Worm (Caenorhabditis elegans) whole organism, L3 larva: ENCODE measurements around the gene F44G4.6.

ENCODE experiments used
- ceh-28 ChIP-seq: fragments of 150-350 bp; optimal IDR thresholded peaks from 2 replicates; lab custom pipeline; 2014; ENCODE audit warnings: missing biosample characterization, missing genetic modification reagents, missing genetic modification characterization
- daf-12 ChIP-seq: fragments of 150-350 bp; optimal IDR thresholded peaks from 2 replicates; lab custom pipeline; 2014; ENCODE audit warnings: missing biosample characterization, missing genetic modification reagents, missing genetic modification characterization
- fos-1 ChIP-seq: fragments of 150-350 bp; optimal IDR thresholded peaks from 2 replicates; lab custom pipeline; 2014; ENCODE audit warnings: missing biosample characterization, missing genetic modification characterization
- jun-1 ChIP-seq: fragments of 150-350 bp; optimal IDR thresholded peaks from 2 replicates; lab custom pipeline; 2014; ENCODE audit warnings: missing biosample characterization, missing genetic modification reagents, missing genetic modification characterization
- lsy-12 ChIP-seq: sonication (generic microtip); optimal IDR thresholded peaks from 2 replicates; lab custom pipeline; 2016; ENCODE audit warnings: mild to moderate bottlenecking, missing genetic modification characterization, missing compliant biosample characterization
- nhr-237 ChIP-seq: fragments of 150-350 bp; optimal IDR thresholded peaks from 2 replicates; lab custom pipeline; 2014; ENCODE audit warnings: missing biosample characterization, missing genetic modification characterization
- nhr-77 ChIP-seq: fragments of 150-350 bp; optimal IDR thresholded peaks from 2 replicates; lab custom pipeline; 2014; ENCODE audit warnings: missing biosample characterization, missing genetic modification characterization
- snpc-4 ChIP-seq: fragments of 150-350 bp; optimal IDR thresholded peaks from 2 replicates; lab custom pipeline; 2014; ENCODE audit warnings: missing biosample characterization, missing genetic modification characterization
- tbx-2 ChIP-seq: sonication (generic microtip); optimal IDR thresholded peaks from 2 replicates; lab custom pipeline; 2016; ENCODE audit warnings: mild to moderate bottlenecking, missing genetic modification characterization, missing compliant biosample characterization

DNA sequence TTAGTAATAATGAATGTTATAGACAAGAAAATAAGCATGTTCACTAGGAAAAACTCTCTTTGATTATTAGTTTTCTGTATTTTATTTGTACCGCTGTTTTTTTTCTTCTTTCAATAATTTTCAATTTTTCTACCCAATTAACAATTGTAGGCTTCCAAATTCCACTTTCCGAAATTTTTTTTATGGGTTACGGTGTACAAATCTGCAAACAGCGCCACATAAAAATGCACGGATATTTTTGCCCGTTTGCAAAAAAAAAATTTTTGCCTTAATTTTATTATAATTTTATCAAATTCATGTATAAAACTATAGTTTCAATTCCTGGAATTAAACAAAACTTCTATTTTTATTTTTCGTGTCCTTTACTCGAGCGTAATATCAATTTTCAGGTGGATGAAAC lies 8.8 kb downstream of the F44G4.6 start, which contains the start of gene ooc-5:
- TF ChIP-seq nhr-237 (tag; lab: Kevin White, UChicago) (no peak), tbx-2 (tag; lab: Kevin White, UChicago) (no peak), fos-1 (no peak), snpc-4 (no peak), jun-1 (tag; lab: Kevin White, UChicago) (no peak), ceh-28 (tag; lab: Kevin White, UChicago) (no peak), nhr-77 (no peak), daf-12 (tag; lab: Kevin White, UChicago) (no peak), lsy-12 (tag; lab: Kevin White, UChicago) (no peak)
